Worm (Caenorhabditis elegans) whole organism, L4/young adult: Measurements from ENCODE around the gene lgc-57.

ENCODE experiments used
- W03F9.2 ChIP-seq: fragments of 150-350 bp; optimal IDR thresholded peaks from 2 replicates; lab custom pipeline; 2014; ENCODE audit warnings: missing biosample characterization, missing genetic modification characterization
- dao-5 ChIP-seq: sonication (generic microtip); optimal IDR thresholded peaks from 2 replicates; lab custom pipeline; 2016; ENCODE audit warnings: missing genotype, missing genetic modification characterization, moderate library complexity, missing compliant biosample characterization
- him-1 ChIP-seq: sonication (generic microtip); optimal IDR thresholded peaks from 2 replicates; lab custom pipeline; 2016; ENCODE audit warnings: missing genotype, missing genetic modification reagents, missing genetic modification characterization, missing compliant biosample characterization

Gene lgc-57

ce11 chrII:10665031-10665430 is 29.8 kb upstream of the lgc-57 start, which contains the start of gene D2089.3:
Gene D2089.3, minus strand, starts transcription at chrII:10665131.
- no peak for TF ChIP-seq him-1 (tag; lab: Kevin White, UChicago)

- TF ChIP-seq him-1 (tag; lab: Kevin White, UChicago) (no peak), W03F9.2 (tag; lab: Kevin White, UChicago) (no peak), dao-5 (tag; lab: Kevin White, UChicago) (no peak)
Measured at ce11 chrII:10675302-10675701, 19.5 kb upstream of the lgc-57 start, which contains the start of gene ptb-1. Gene ptb-1, plus strand, starts transcription at chrII:10675602.

ce11 chrII:10680130-10680529 is 14.7 kb upstream of the lgc-57 start:
- TF ChIP-seq dao-5 (tag; lab: Kevin White, UChicago) (no peak), W03F9.2 (tag; lab: Kevin White, UChicago) (no peak), him-1 (tag; lab: Kevin White, UChicago) (no peak)

ce11 chrII:10680614-10681013 is 14.2 kb upstream of the lgc-57 start:
- no peak for TF ChIP-seq dao-5 (tag; lab: Kevin White, UChicago)
- no peak for TF ChIP-seq him-1 (tag; lab: Kevin White, UChicago)
- TF ChIP-seq W03F9.2 (tag; lab: Kevin White, UChicago): no peak

ce11 chrII:10684954-10685353 is 9.9 kb upstream of the lgc-57 start:
- TF ChIP-seq him-1 (tag; lab: Kevin White, UChicago) (no peak), W03F9.2 (tag; lab: Kevin White, UChicago) (no peak), dao-5 (tag; lab: Kevin White, UChicago) (no peak)

ce11 chrII:10693655-10694054 is 1.2 kb upstream of the lgc-57 start, which contains the start of gene gbh-1:
Gene gbh-1, minus strand, starts transcription at chrII:10693803.
- TF ChIP-seq him-1 (tag; lab: Kevin White, UChicago) (no peak), W03F9.2 (tag; lab: Kevin White, UChicago) (no peak), dao-5 (tag; lab: Kevin White, UChicago) (no peak)

ce11 chrII:10696060-10696459 is 1.2 kb downstream of the lgc-57 start:
- no peak for TF ChIP-seq dao-5 (tag; lab: Kevin White, UChicago)
- no peak for TF ChIP-seq W03F9.2 (tag; lab: Kevin White, UChicago)
- no peak for TF ChIP-seq him-1 (tag; lab: Kevin White, UChicago)

ce11 chrII:10703594-10704384 is 9.0 kb downstream of the lgc-57 start, which contains the start of gene col-79:
Gene col-79, plus strand, starts transcription at chrII:10703613.
- no peak for TF ChIP-seq dao-5 (tag; lab: Kevin White, UChicago)
- no peak for TF ChIP-seq W03F9.2 (tag; lab: Kevin White, UChicago)
- TF ChIP-seq him-1 (tag; lab: Kevin White, UChicago): no peak

ce11 chrII:10704575-10705170 is 9.9 kb downstream of the lgc-57 start, which contains the start of gene col-39:
Gene col-39, plus strand, starts transcription at chrII:10704916.
- TF ChIP-seq W03F9.2 (tag; lab: Kevin White, UChicago) (no peak), dao-5 (tag; lab: Kevin White, UChicago) (no peak), him-1 (tag; lab: Kevin White, UChicago) (no peak)

- TF ChIP-seq dao-5 (tag; lab: Kevin White, UChicago) (no peak), W03F9.2 (tag; lab: Kevin White, UChicago) (no peak), him-1 (tag; lab: Kevin White, UChicago) (no peak)
Measured at ce11 chrII:10705347-10705996, 10.7 kb downstream of the lgc-57 start.

ce11 chrII:10706038-10706437 is 11.2 kb downstream of the lgc-57 start:
- TF ChIP-seq dao-5 (tag; lab: Kevin White, UChicago): no peak
- TF ChIP-seq him-1 (tag; lab: Kevin White, UChicago): no peak
- TF ChIP-seq W03F9.2 (tag; lab: Kevin White, UChicago): no peak

- TF ChIP-seq dao-5 (tag; lab: Kevin White, UChicago) (no peak), him-1 (tag; lab: Kevin White, UChicago) (no peak), W03F9.2 (tag; lab: Kevin White, UChicago) (no peak)
Measured at ce11 chrII:10706901-10707300, 12.1 kb downstream of the lgc-57 start, which contains the start of gene col-80. Gene col-80, plus strand, starts transcription at chrII:10707201.
